Fruit fly (Drosophila melanogaster) whole organism, embryonic: ENCODE results near the gene CG31675.

ENCODE experiments used
- Atf-2 ChIP-seq: fragments of 200-800 bp; sonication (Bioruptor generic); optimal IDR thresholded peaks from 2 replicates; lab custom pipeline; 2016; ENCODE audit warnings: missing biosample characterization, missing genetic modification characterization
- B-H1 ChIP-seq: fragments of 200-800 bp; sonication (Bioruptor generic); IDR thresholded peaks from 3 replicates; pipeline ENCODE4 v1.3.6; 2022; ENCODE audit warnings: missing biosample characterization, missing genetic modification characterization
- Bgb ChIP-seq: fragments of 200-800 bp; sonication (Bioruptor generic); IDR thresholded peaks from 2 replicates; pipeline ENCODE4 v1.3.6; 2022; ENCODE audit warnings: missing biosample characterization, missing genetic modification characterization; ENCODE audit not compliant: partially characterized antibody
- CG10209 ChIP-seq: fragments of 200-800 bp; sonication (Bioruptor generic); optimal IDR thresholded peaks from 3 replicates; lab custom pipeline; 2017; ENCODE audit warnings: missing biosample characterization, mild to moderate bottlenecking, missing genetic modification characterization, missing genetic modification reagents
- CG12219 ChIP-seq: fragments of 200-800 bp; sonication (Bioruptor generic); optimal IDR thresholded peaks from 3 replicates; lab custom pipeline; 2018; ENCODE audit warnings: missing biosample characterization, mild to moderate bottlenecking, missing genetic modification characterization
- CG12236 ChIP-seq: fragments of 200-800 bp; sonication (Bioruptor generic); optimal IDR thresholded peaks from 2 replicates; lab custom pipeline; 2016; ENCODE audit warnings: missing biosample characterization, missing genetic modification characterization
- CG14014 ChIP-seq: fragments of 200-800 bp; sonication (Bioruptor generic); IDR thresholded peaks from 2 replicates; pipeline ENCODE4 v1.3.6; 2022; ENCODE audit warnings: missing biosample characterization, missing genetic modification characterization
- CG15696 ChIP-seq: fragments of 200-800 bp; sonication (Bioruptor generic); optimal IDR thresholded peaks from 2 replicates; lab custom pipeline; 2019; ENCODE audit warnings: missing biosample characterization, mild to moderate bottlenecking, missing genetic modification characterization, moderate library complexity
- CG17186 ChIP-seq: fragments of 200-800 bp; sonication (Bioruptor generic); optimal IDR thresholded peaks from 3 replicates; lab custom pipeline; 2017; ENCODE audit warnings: missing biosample characterization, missing genetic modification reagents, missing genetic modification characterization
- CG17328 ChIP-seq: fragments of 200-800 bp; sonication (Bioruptor generic); IDR thresholded peaks from 2 replicates; pipeline ENCODE4 v1.3.6; 2022; ENCODE audit warnings: missing biosample characterization, missing genetic modification characterization
- CG18764 ChIP-seq: fragments of 200-800 bp; sonication (Bioruptor generic); optimal IDR thresholded peaks from 3 replicates; lab custom pipeline; 2016; ENCODE audit warnings: missing biosample characterization, missing genetic modification characterization
- CG2116 ChIP-seq: fragments of 200-800 bp; sonication (Bioruptor generic); optimal IDR thresholded peaks from 3 replicates; lab custom pipeline; 2018; ENCODE audit warnings: missing biosample characterization, mild to moderate bottlenecking, missing genetic modification characterization
- CG2120 ChIP-seq: fragments of 200-800 bp; sonication (Bioruptor generic); optimal IDR thresholded peaks from 3 replicates; lab custom pipeline; 2016; ENCODE audit warnings: missing biosample characterization, missing genetic modification characterization
- CG31224 ChIP-seq: fragments of 200-800 bp; sonication (Bioruptor generic); IDR thresholded peaks from 2 replicates; pipeline ENCODE4 v1.3.6; 2022; ENCODE audit warnings: missing biosample characterization, missing genetic modification characterization
- CG3838 ChIP-seq: fragments of 200-800 bp; sonication (Bioruptor generic); optimal IDR thresholded peaks from 3 replicates; lab custom pipeline; 2016; ENCODE audit warnings: missing biosample characterization, missing genetic modification characterization
- CG4282 ChIP-seq: fragments of 200-800 bp; sonication (Bioruptor generic); optimal IDR thresholded peaks from 2 replicates; lab custom pipeline; 2016; ENCODE audit warnings: missing biosample characterization, missing genetic modification characterization
- CG6683 ChIP-seq: fragments of 200-800 bp; sonication (Bioruptor generic); optimal IDR thresholded peaks from 2 replicates; lab custom pipeline; 2017; ENCODE audit warnings: missing biosample characterization, mild to moderate bottlenecking, missing genetic modification characterization, missing genetic modification reagents
- CG6813 ChIP-seq: fragments of 200-800 bp; sonication (Bioruptor generic); optimal IDR thresholded peaks from 2 replicates; lab custom pipeline; 2017; ENCODE audit warnings: missing biosample characterization, missing genetic modification characterization, mild to moderate bottlenecking, moderate library complexity, missing genetic modification reagents
- CG7928 ChIP-seq: fragments of 200-800 bp; sonication (Bioruptor generic); optimal IDR thresholded peaks from 2 replicates; lab custom pipeline; 2017; ENCODE audit warnings: missing biosample characterization, mild to moderate bottlenecking, missing genetic modification characterization
- Dad ChIP-seq: fragments of 200-800 bp; sonication (Bioruptor generic); optimal IDR thresholded peaks from 3 replicates; lab custom pipeline; 2016; ENCODE audit warnings: missing biosample characterization, missing genetic modification characterization
- Dfd ChIP-seq, 2 experiments: fragments of >200 bp; optimal IDR thresholded peaks; 2 replicates each; lab custom pipeline; 2017; ENCODE audit warnings: missing biosample characterization in 2 of 2, missing genetic modification characterization in 2 of 2
- Eip74EF ChIP-seq, 2 experiments: fragments of 200-800 bp in 1 of 2; fragments of >200 bp in 1 of 2; sonication (Bioruptor generic) in 1 of 2; optimal IDR thresholded peaks; 2 replicates each; lab custom pipeline; 2017 to 2019; ENCODE audit warnings: missing biosample characterization in 2 of 2, missing genetic modification characterization in 2 of 2, mild to moderate bottlenecking in 1 of 2, moderate library complexity in 1 of 2
- Ets97D ChIP-seq: fragments of 200-800 bp; sonication (Bioruptor generic); optimal IDR thresholded peaks from 3 replicates; lab custom pipeline; 2016; ENCODE audit warnings: missing biosample characterization, missing genetic modification characterization
- HLH54F ChIP-seq: fragments of 200-800 bp; sonication (Bioruptor generic); optimal IDR thresholded peaks from 3 replicates; lab custom pipeline; 2016; ENCODE audit warnings: missing biosample characterization, missing genetic modification characterization
- HmgZ ChIP-seq: fragments of 200-800 bp; sonication (Bioruptor generic); optimal IDR thresholded peaks from 2 replicates; lab custom pipeline; 2018; ENCODE audit warnings: missing biosample characterization, mild to moderate bottlenecking, missing genetic modification characterization
- Hr51 ChIP-seq, 2 experiments: fragments of 200-800 bp; sonication (Bioruptor generic); optimal IDR thresholded peaks; 2 replicates in 1 of 2; 3 replicates in 1 of 2; lab custom pipeline; 2016 to 2018; ENCODE audit warnings: missing biosample characterization in 2 of 2, missing genetic modification characterization in 2 of 2, mild to moderate bottlenecking in 1 of 2, moderate library complexity in 1 of 2
- Hr78 ChIP-seq, 2 experiments: fragments of 200-800 bp in 1 of 2; fragments of >200 bp in 1 of 2; sonication (Bioruptor generic) in 1 of 2; optimal IDR thresholded peaks; 2 replicates each; lab custom pipeline; 2017 to 2019; ENCODE audit warnings: missing biosample characterization in 2 of 2, missing genetic modification characterization in 2 of 2, mild to moderate bottlenecking in 1 of 2, moderate library complexity in 1 of 2
- Lpt ChIP-seq: fragments of >200 bp; optimal IDR thresholded peaks from 2 replicates; lab custom pipeline; 2018; ENCODE audit warnings: missing biosample characterization, missing genetic modification characterization
- Rfx ChIP-seq: fragments of 200-800 bp; sonication (Bioruptor generic); IDR thresholded peaks from 2 replicates; pipeline ENCODE4 v1.3.6; 2022; ENCODE audit warnings: missing biosample characterization, missing genetic modification characterization
- Spps ChIP-seq: fragments of 200-800 bp; sonication (Bioruptor generic); optimal IDR thresholded peaks from 2 replicates; lab custom pipeline; 2018; ENCODE audit warnings: missing biosample characterization, mild to moderate bottlenecking, missing genetic modification characterization
- TFAM ChIP-seq: fragments of 200-800 bp; sonication (Bioruptor generic); optimal IDR thresholded peaks from 2 replicates; lab custom pipeline; 2017; ENCODE audit warnings: missing biosample characterization, missing genetic modification characterization, inconsistent platforms
- Vsx1 ChIP-seq: fragments of 200-800 bp; sonication (Bioruptor generic); optimal IDR thresholded peaks from 2 replicates; lab custom pipeline; 2017; ENCODE audit warnings: missing biosample characterization, mild to moderate bottlenecking, missing genetic modification characterization, missing genetic modification reagents
- YL-1 ChIP-seq: fragments of 200-800 bp; sonication (Bioruptor generic); optimal IDR thresholded peaks from 3 replicates; lab custom pipeline; 2017; ENCODE audit warnings: missing biosample characterization, mild to moderate bottlenecking, missing genetic modification characterization
- caup ChIP-seq: fragments of 200-800 bp; sonication (Bioruptor generic); optimal IDR thresholded peaks from 3 replicates; lab custom pipeline; 2017; ENCODE audit warnings: missing biosample characterization, mild to moderate bottlenecking, missing genetic modification characterization, moderate library complexity; ENCODE audit not compliant: severe bottlenecking
- crol ChIP-seq: fragments of 200-800 bp; sonication (Bioruptor generic); IDR thresholded peaks from 2 replicates; pipeline ENCODE4 v1.3.6; 2022; ENCODE audit warnings: missing biosample characterization, missing genetic modification characterization
- disco-r ChIP-seq: fragments of 200-800 bp; sonication (Bioruptor generic); optimal IDR thresholded peaks from 2 replicates; lab custom pipeline; 2016; ENCODE audit warnings: missing biosample characterization, missing genetic modification characterization
- lab ChIP-seq: fragments of 200-800 bp; sonication (Bioruptor generic); optimal IDR thresholded peaks from 3 replicates; lab custom pipeline; 2017; ENCODE audit warnings: missing biosample characterization, missing genetic modification characterization, mild to moderate bottlenecking, moderate library complexity, missing genetic modification reagents
- lilli ChIP-seq: fragments of 200-800 bp; sonication (Bioruptor generic); optimal IDR thresholded peaks from 3 replicates; lab custom pipeline; 2016; ENCODE audit warnings: missing biosample characterization, missing genetic modification characterization
- maf-S ChIP-seq: fragments of 200-800 bp; sonication (Bioruptor generic); optimal IDR thresholded peaks from 2 replicates; lab custom pipeline; 2016; ENCODE audit warnings: missing biosample characterization, missing genetic modification characterization
- nerfin-1 ChIP-seq: fragments of 200-800 bp; sonication (Bioruptor generic); optimal IDR thresholded peaks from 3 replicates; lab custom pipeline; 2019; ENCODE audit warnings: missing biosample characterization, mild to moderate bottlenecking, missing genetic modification characterization, moderate library complexity
- pfk ChIP-seq: fragments of 200-800 bp; sonication (Bioruptor generic); optimal IDR thresholded peaks from 2 replicates; lab custom pipeline; 2018; ENCODE audit warnings: missing biosample characterization, mild to moderate bottlenecking, missing genetic modification characterization, moderate library complexity
- phol ChIP-seq: fragments of 200-800 bp; sonication (Bioruptor generic); optimal IDR thresholded peaks from 3 replicates; lab custom pipeline; 2018; ENCODE audit warnings: missing biosample characterization, mild to moderate bottlenecking, missing genetic modification characterization, moderate library complexity
- pnt ChIP-seq: fragments of 200-800 bp; sonication (Bioruptor generic); optimal IDR thresholded peaks from 3 replicates; lab custom pipeline; 2016; ENCODE audit warnings: missing biosample characterization, missing genetic modification characterization
- row ChIP-seq: fragments of 200-800 bp; sonication (Bioruptor generic); IDR thresholded peaks from 3 replicates; pipeline ENCODE4 v1.3.6; 2022; ENCODE audit warnings: missing biosample characterization, missing genetic modification characterization
- sc ChIP-seq, 3 experiments: fragments of >200 bp in 2 of 3; fragments of 200-800 bp in 1 of 3; sonication (Bioruptor generic) in 1 of 3; optimal IDR thresholded peaks; 2 replicates in 2 of 3; 3 replicates in 1 of 3; lab custom pipeline; 2017; ENCODE audit warnings: mild to moderate bottlenecking in 1 of 3, missing biosample characterization in 1 of 3, missing genetic modification characterization in 1 of 3, missing genetic modification reagents in 1 of 3
- sens ChIP-seq: fragments of 200-800 bp; sonication (Bioruptor generic); peaks from one replicate; lab custom pipeline; 2016; ENCODE audit warnings: missing biosample characterization, missing genetic modification characterization
- tgo ChIP-seq: fragments of 200-800 bp; sonication (Bioruptor generic); IDR thresholded peaks from 3 replicates; pipeline ENCODE4 v1.3.6; 2022; ENCODE audit warnings: missing biosample characterization, missing genetic modification characterization
- twi ChIP-seq: fragments of 200-800 bp; optimal IDR thresholded peaks from 2 replicates; lab custom pipeline; 2019; ENCODE audit warnings: missing biosample characterization, mild to moderate bottlenecking, missing genetic modification characterization, moderate library complexity
- zf30C ChIP-seq: fragments of 200-800 bp; sonication (Bioruptor generic); optimal IDR thresholded peaks from 3 replicates; lab custom pipeline; 2018; ENCODE audit warnings: missing biosample characterization, mild to moderate bottlenecking, missing genetic modification characterization

The CG31675 gene

DNA sequence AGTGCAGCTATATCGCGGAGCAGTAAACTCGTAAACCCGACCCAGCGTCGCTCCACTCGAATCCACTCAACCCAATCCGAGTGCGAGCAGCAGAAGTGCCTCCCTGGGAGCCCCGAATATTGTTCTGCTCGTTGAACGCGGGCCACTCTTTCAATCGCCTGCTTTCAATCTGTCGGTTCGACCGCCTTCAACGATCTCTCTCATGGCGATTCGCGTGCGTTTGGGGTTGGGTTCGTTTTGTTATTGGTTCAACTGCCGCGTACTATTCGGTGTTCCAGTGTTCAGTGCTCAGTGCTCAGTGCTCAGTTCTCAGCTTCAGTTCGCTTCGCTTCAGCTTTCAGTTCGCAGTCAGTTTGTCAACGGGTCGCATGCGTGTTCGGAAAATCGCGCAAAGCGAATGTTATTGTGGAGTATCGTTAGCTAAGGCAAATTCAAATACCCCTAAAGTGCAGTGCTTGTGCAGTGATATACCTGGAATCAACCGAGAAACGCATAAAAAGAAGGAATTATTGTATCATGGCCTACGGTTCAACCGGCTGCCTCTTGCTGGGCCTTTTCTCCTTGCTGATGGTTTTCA, 27.0 kb upstream of the CG31675 start, which contains the start of gene CG31676 (continued):
- TF ChIP-seq crol (GFP tag; lab: Robert Waterston, UW) (no peak), Rfx (GFP tag; lab: Robert Waterston, UW) (peak; percentile 51; the same call in 1 of the 2 replicates), lilli (GFP tag; lab: Kevin White, UChicago) (no peak), Lpt (no peak), CG7928 (no peak), CG2116 (GFP tag; lab: Kevin White, UChicago) (no peak), phol (tag; lab: Kevin White, UChicago) (no peak), CG15696 (tag; lab: Kevin White, UChicago) (no peak), Spps (no peak), B-H1 (GFP tag; lab: Robert Waterston, UW) (no peak), twi (tag; lab: Kevin White, UChicago) (no peak), CG31224 (no peak), Hr51 (GFP tag; optimal IDR thresholded peaks at IDR 0.05; lab: Kevin White, UChicago) (no peak), CG18764 (GFP tag; lab: Kevin White, UChicago) (no peak), HLH54F (no peak), Dfd (GFP tag; optimal IDR thresholded peaks at IDR 0.05; lab: Kevin White, UChicago) (no peak), CG10209 (GFP tag; lab: Kevin White, UChicago) (no peak), Atf-2 (GFP tag; lab: Kevin White, UChicago) (no peak), YL-1 (no peak), CG3838 (GFP tag; lab: Kevin White, UChicago) (no peak), CG4282 (GFP tag; lab: Kevin White, UChicago) (no peak), Vsx1 (GFP tag; lab: Kevin White, UChicago) (no peak), CG17186 (no peak), disco-r (GFP tag; lab: Kevin White, UChicago) (no peak), sc (optimal IDR thresholded peaks at IDR 0.05; lab: Kevin White, UChicago) (no peak), sc (GFP tag; optimal IDR thresholded peaks at IDR 0.05; lab: Kevin White, UChicago) (no peak), TFAM (GFP tag; lab: Kevin White, UChicago) (no peak), Ets97D (GFP tag; lab: Kevin White, UChicago) (no peak), Eip74EF (GFP tag; optimal IDR thresholded peaks at IDR 0.05; lab: Kevin White, UChicago) (no peak), CG6683 (GFP tag; lab: Kevin White, UChicago) (no peak), CG14014 (GFP tag; lab: Robert Waterston, UW) (no peak; the same call in 1 of the 2 replicates), row (GFP tag; lab: Robert Waterston, UW) (no peak), CG17328 (GFP tag; lab: Robert Waterston, UW) (no peak), maf-S (GFP tag; lab: Kevin White, UChicago) (no peak), Dad (GFP tag; lab: Kevin White, UChicago) (no peak), sens (no peak), CG12219 (GFP tag; lab: Kevin White, UChicago) (peak; percentile 34), nerfin-1 (no peak), lab (peak; percentile 53), HmgZ (tag; lab: Kevin White, UChicago) (no peak), pfk (GFP tag; lab: Kevin White, UChicago) (no peak), Hr78 (GFP tag; optimal IDR thresholded peaks at IDR 0.05; lab: Kevin White, UChicago) (no peak), zf30C (GFP tag; lab: Kevin White, UChicago) (no peak), Bgb (GFP tag; lab: Robert Waterston, UW) (no peak), CG12236 (no peak), CG2120 (GFP tag; lab: Kevin White, UChicago) (no peak), CG6813 (GFP tag; lab: Kevin White, UChicago) (peak; percentile 57), caup (GFP tag; lab: Kevin White, UChicago) (peak; percentile 56), pnt (GFP tag; lab: Kevin White, UChicago) (no peak), tgo (GFP tag; lab: Robert Waterston, UW) (no peak)
